Fruit fly (Drosophila melanogaster) whole organism, embryonic: Measurements from ENCODE around the gene ND-B17.2.
A peak's percentile ranks its signal among the peaks of the same experiment; 100 is the strongest.

ENCODE experiments used
- Atf-2 ChIP-seq: fragments of 200-800 bp; sonication (Bioruptor generic); optimal IDR thresholded peaks from 2 replicates; lab custom pipeline; 2016; ENCODE audit warnings: missing biosample characterization, missing genetic modification characterization
- BEAF-32 ChIP-seq: fragments of 200-800 bp; sonication (Bioruptor generic); optimal IDR thresholded peaks from 3 replicates; lab custom pipeline; 2017; ENCODE audit warnings: missing biosample characterization, missing genetic modification characterization, mild to moderate bottlenecking, moderate library complexity, missing genetic modification reagents
- Bgb ChIP-seq: fragments of 200-800 bp; sonication (Bioruptor generic); IDR thresholded peaks from 2 replicates; pipeline ENCODE4 v1.3.6; 2022; ENCODE audit warnings: missing biosample characterization, missing genetic modification characterization; ENCODE audit not compliant: partially characterized antibody
- BtbVII ChIP-seq: fragments of 200-800 bp; sonication (Bioruptor generic); optimal IDR thresholded peaks from 3 replicates; lab custom pipeline; 2017; ENCODE audit warnings: missing biosample characterization, mild to moderate bottlenecking, missing genetic modification characterization
- CG1024 ChIP-seq: fragments of 200-800 bp; sonication (Bioruptor generic); IDR thresholded peaks from 2 replicates; pipeline ENCODE4 v1.3.6; 2022; ENCODE audit warnings: missing biosample characterization, missing genetic modification characterization
- CG10565 ChIP-seq: fragments of 200-800 bp; sonication (Bioruptor generic); optimal IDR thresholded peaks from 3 replicates; lab custom pipeline; 2016; ENCODE audit warnings: missing biosample characterization, mild to moderate bottlenecking, missing genetic modification characterization
- CG1233 ChIP-seq: fragments of 200-800 bp; sonication (Bioruptor generic); optimal IDR thresholded peaks from 4 replicates; lab custom pipeline; 2018; ENCODE audit warnings: missing biosample characterization, mild to moderate bottlenecking, missing genetic modification characterization
- CG12391 ChIP-seq: fragments of 200-800 bp; sonication (Bioruptor generic); optimal IDR thresholded peaks from 3 replicates; lab custom pipeline; 2018; ENCODE audit warnings: missing biosample characterization, mild to moderate bottlenecking, missing genetic modification characterization, moderate library complexity
- CG12769 ChIP-seq: fragments of 200-800 bp; sonication (Bioruptor generic); optimal IDR thresholded peaks from 2 replicates; lab custom pipeline; 2019; ENCODE audit warnings: missing biosample characterization, mild to moderate bottlenecking, missing genetic modification characterization, moderate library complexity
- CG13424 ChIP-seq: fragments of 200-800 bp; sonication (Bioruptor generic); optimal IDR thresholded peaks from 2 replicates; lab custom pipeline; 2019; ENCODE audit warnings: missing biosample characterization, mild to moderate bottlenecking, missing genetic modification characterization, moderate library complexity
- CG16813 ChIP-seq: fragments of 200-800 bp; sonication (Bioruptor generic); IDR thresholded peaks from 3 replicates; pipeline ENCODE4 v1.3.6; 2022; ENCODE audit warnings: missing biosample characterization, missing genetic modification characterization; ENCODE audit not compliant: partially characterized antibody
- CG2120 ChIP-seq: fragments of 200-800 bp; sonication (Bioruptor generic); optimal IDR thresholded peaks from 3 replicates; lab custom pipeline; 2016; ENCODE audit warnings: missing biosample characterization, missing genetic modification characterization
- CG32767 ChIP-seq: fragments of 200-800 bp; sonication (Bioruptor generic); IDR thresholded peaks from 2 replicates; pipeline ENCODE4 v1.3.6; 2022; ENCODE audit warnings: missing biosample characterization, missing genetic modification characterization
- CG3407 ChIP-seq: fragments of 200-800 bp; sonication (Bioruptor generic); optimal IDR thresholded peaks from 2 replicates; lab custom pipeline; 2018; ENCODE audit warnings: missing biosample characterization, mild to moderate bottlenecking, missing genetic modification characterization
- CG34224 ChIP-seq: fragments of 200-800 bp; sonication (Bioruptor generic); IDR thresholded peaks from 3 replicates; pipeline ENCODE4 v1.3.6; 2022; ENCODE audit warnings: missing biosample characterization, missing genetic modification characterization; ENCODE audit not compliant: partially characterized antibody
- CG34422 ChIP-seq: fragments of 200-800 bp; sonication (Bioruptor generic); IDR thresholded peaks from 3 replicates; pipeline ENCODE4 v1.3.6; 2022; ENCODE audit warnings: missing biosample characterization, missing genetic modification characterization
- CG4404 ChIP-seq: fragments of 200-800 bp; sonication (Bioruptor generic); IDR thresholded peaks from 2 replicates; pipeline ENCODE4 v1.3.6; 2022; ENCODE audit warnings: missing biosample characterization, missing genetic modification characterization
- CG6654 ChIP-seq: fragments of 200-800 bp; sonication (Bioruptor generic); optimal IDR thresholded peaks from 2 replicates; lab custom pipeline; 2017; ENCODE audit warnings: missing biosample characterization, mild to moderate bottlenecking, missing genetic modification characterization
- CG7556 ChIP-seq: fragments of 200-800 bp; sonication (Bioruptor generic); optimal IDR thresholded peaks from 2 replicates; lab custom pipeline; 2017; ENCODE audit warnings: missing biosample characterization, mild to moderate bottlenecking, missing genetic modification characterization
- CG9215 ChIP-seq: fragments of 200-800 bp; sonication (Bioruptor generic); IDR thresholded peaks from 2 replicates; pipeline ENCODE4 v1.3.6; 2022; ENCODE audit warnings: missing biosample characterization, missing genetic modification characterization
- Dip2 ChIP-seq: fragments of 200-800 bp; sonication (Bioruptor generic); IDR thresholded peaks from 2 replicates; pipeline ENCODE4 v1.3.6; 2022; ENCODE audit warnings: missing biosample characterization, missing genetic modification characterization
- E2f1 ChIP-seq: fragments of 200-800 bp; sonication (Bioruptor generic); IDR thresholded peaks from 2 replicates; pipeline ENCODE4 v1.3.6; 2022; ENCODE audit warnings: missing biosample characterization, missing genetic modification characterization
- Fer2 ChIP-seq: fragments of 200-800 bp; sonication (Bioruptor generic); optimal IDR thresholded peaks from 2 replicates; lab custom pipeline; 2018; ENCODE audit warnings: missing biosample characterization, mild to moderate bottlenecking, missing genetic modification characterization, moderate library complexity
- Gug ChIP-seq: fragments of 200-800 bp; sonication (Bioruptor generic); IDR thresholded peaks from 4 replicates; pipeline ENCODE4 v1.3.6; 2022; ENCODE audit warnings: missing biosample characterization, missing genetic modification characterization
- HLH4C ChIP-seq: fragments of 200-800 bp; sonication (Bioruptor generic); IDR thresholded peaks from 3 replicates; pipeline ENCODE4 v1.3.6; 2022; ENCODE audit warnings: missing biosample characterization, missing genetic modification characterization; ENCODE audit not compliant: partially characterized antibody
- Hand ChIP-seq: fragments of 200-800 bp; sonication (Bioruptor generic); optimal IDR thresholded peaks from 2 replicates; lab custom pipeline; 2017; ENCODE audit warnings: mild to moderate bottlenecking, missing biosample characterization, missing genetic modification reagents, missing genetic modification characterization
- Hmx ChIP-seq: fragments of 200-800 bp; sonication (Bioruptor generic); optimal IDR thresholded peaks from 2 replicates; lab custom pipeline; 2016; ENCODE audit warnings: missing biosample characterization, missing genetic modification characterization
- MESR4 ChIP-seq: fragments of 200-800 bp; sonication (Bioruptor generic); optimal IDR thresholded peaks from 2 replicates; lab custom pipeline; 2018; ENCODE audit warnings: missing biosample characterization, mild to moderate bottlenecking, missing genetic modification characterization, moderate library complexity
- MTF-1 ChIP-seq: fragments of 200-800 bp; sonication (Bioruptor generic); optimal IDR thresholded peaks from 2 replicates; lab custom pipeline; 2018; ENCODE audit warnings: missing biosample characterization, mild to moderate bottlenecking, missing genetic modification characterization, borderline replicate concordance
- Max ChIP-seq: fragments of 200-800 bp; sonication (Bioruptor generic); optimal IDR thresholded peaks from 2 replicates; lab custom pipeline; 2016; ENCODE audit warnings: missing biosample characterization, mild to moderate bottlenecking, missing genetic modification characterization
- Myb ChIP-seq: fragments of 200-800 bp; sonication (Bioruptor generic); optimal IDR thresholded peaks from 2 replicates; lab custom pipeline; 2016; ENCODE audit warnings: missing biosample characterization, missing genetic modification characterization
- Nf-YC ChIP-seq: fragments of 200-800 bp; optimal IDR thresholded peaks from 3 replicates; lab custom pipeline; 2019; ENCODE audit warnings: missing biosample characterization, mild to moderate bottlenecking, missing genetic modification characterization, moderate library complexity
- Rx ChIP-seq: fragments of 200-800 bp; sonication (Bioruptor generic); IDR thresholded peaks from 2 replicates; pipeline ENCODE4 v1.3.6; 2022; ENCODE audit warnings: missing biosample characterization, missing genetic modification characterization
- bsh ChIP-seq, 2 experiments: fragments of 200-800 bp; sonication (Bioruptor generic); optimal IDR thresholded peaks; 2 replicates each; lab custom pipeline; 2017 to 2018; ENCODE audit warnings: mild to moderate bottlenecking in 2 of 2, missing biosample characterization in 2 of 2, missing genetic modification characterization in 2 of 2, moderate library complexity in 1 of 2
- crp ChIP-seq, 2 experiments: fragments of 200-800 bp; sonication (Bioruptor generic); optimal IDR thresholded peaks; 2 replicates in 1 of 2; 3 replicates in 1 of 2; lab custom pipeline; 2017; ENCODE audit warnings: missing biosample characterization in 2 of 2, missing genetic modification characterization in 2 of 2, mild to moderate bottlenecking in 1 of 2, moderate library complexity in 1 of 2
- dpn ChIP-seq, 2 experiments: fragments of 200-800 bp; sonication (Bioruptor generic); optimal IDR thresholded peaks; 3 replicates each; lab custom pipeline; 2016; ENCODE audit warnings: missing biosample characterization in 2 of 2, missing genetic modification characterization in 2 of 2
- fd102C ChIP-seq: fragments of 200-800 bp; sonication (Bioruptor generic); optimal IDR thresholded peaks from 2 replicates; lab custom pipeline; 2018; ENCODE audit warnings: missing biosample characterization, mild to moderate bottlenecking, missing genetic modification characterization, moderate library complexity
- gcm2 ChIP-seq: fragments of 200-800 bp; sonication (Bioruptor generic); optimal IDR thresholded peaks from 2 replicates; lab custom pipeline; 2016; ENCODE audit warnings: missing biosample characterization, missing genetic modification characterization
- gfzf ChIP-seq: fragments of 200-800 bp; sonication (Bioruptor generic); optimal IDR thresholded peaks from 2 replicates; lab custom pipeline; 2016; ENCODE audit warnings: missing biosample characterization, mild to moderate bottlenecking, missing genetic modification characterization, moderate library complexity
- gro ChIP-seq: fragments of 200-800 bp; sonication (Bioruptor generic); optimal IDR thresholded peaks from 2 replicates; lab custom pipeline; 2016; ENCODE audit warnings: missing biosample characterization, missing genetic modification characterization
- gsb-n ChIP-seq: fragments of 200-800 bp; sonication (Bioruptor generic); optimal IDR thresholded peaks from 3 replicates; lab custom pipeline; 2018; ENCODE audit warnings: missing biosample characterization, mild to moderate bottlenecking, missing genetic modification characterization
- inv ChIP-seq: fragments of 200-800 bp; sonication (Bioruptor generic); IDR thresholded peaks from 2 replicates; pipeline ENCODE4 v1.3.6; 2022; ENCODE audit warnings: missing biosample characterization, missing genetic modification characterization; ENCODE audit not compliant: partially characterized antibody
- mam ChIP-seq: fragments of 200-800 bp; sonication (Bioruptor generic); optimal IDR thresholded peaks from 3 replicates; lab custom pipeline; 2016; ENCODE audit warnings: missing biosample characterization, missing genetic modification characterization
- shn ChIP-seq: fragments of 200-800 bp; sonication (Bioruptor generic); optimal IDR thresholded peaks from 3 replicates; lab custom pipeline; 2016; ENCODE audit warnings: missing biosample characterization, missing genetic modification characterization
- so ChIP-seq: fragments of 200-800 bp; sonication (Bioruptor generic); IDR thresholded peaks from 3 replicates; pipeline ENCODE4 v1.3.6; 2022; ENCODE audit warnings: missing biosample characterization, missing genetic modification characterization
- tgo ChIP-seq: fragments of 200-800 bp; sonication (Bioruptor generic); IDR thresholded peaks from 3 replicates; pipeline ENCODE4 v1.3.6; 2022; ENCODE audit warnings: missing biosample characterization, missing genetic modification characterization
- usp ChIP-seq: fragments of >200 bp; optimal IDR thresholded peaks from 2 replicates; lab custom pipeline; 2017; ENCODE audit warnings: missing biosample characterization, missing genetic modification characterization
- wor ChIP-seq: fragments of 200-800 bp; sonication (Bioruptor generic); IDR thresholded peaks from 2 replicates; pipeline ENCODE4 v1.3.6; 2022; ENCODE audit warnings: missing biosample characterization, missing genetic modification characterization
- zen ChIP-seq: fragments of 200-800 bp; sonication (Bioruptor generic); optimal IDR thresholded peaks from 3 replicates; lab custom pipeline; 2018; ENCODE audit warnings: missing biosample characterization, mild to moderate bottlenecking, missing genetic modification characterization, moderate library complexity
- zfh2 ChIP-seq: fragments of 200-800 bp; sonication (Bioruptor generic); optimal IDR thresholded peaks from 2 replicates; lab custom pipeline; 2016; ENCODE audit warnings: missing biosample characterization, missing genetic modification characterization

The ND-B17.2 gene

DNA sequence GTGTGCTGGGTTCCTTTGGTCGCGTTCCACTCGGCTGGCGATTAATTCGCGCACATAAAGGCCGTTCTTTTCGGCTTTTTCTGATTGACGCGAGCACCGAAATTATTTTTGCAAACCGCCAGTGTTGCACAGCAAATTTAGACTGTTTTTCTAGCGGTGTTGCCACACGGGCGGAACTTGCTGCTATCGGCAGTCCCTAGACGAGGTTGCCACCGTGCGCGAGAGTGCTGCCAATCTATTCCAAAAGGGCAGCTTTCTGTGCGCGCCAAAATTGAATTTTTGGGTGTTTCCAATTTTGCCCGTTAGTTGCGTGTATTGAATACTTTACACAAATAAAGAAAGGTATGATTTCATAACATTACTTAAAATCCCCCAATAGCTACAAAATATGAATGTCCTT is 5.3 kb upstream of the ND-B17.2 start, which contains the start of gene Drp1 (continued):
- TF ChIP-seq Bgb (GFP tag; lab: Robert Waterston, UW) (peak; percentile 86), zfh2 (GFP tag; lab: Kevin White, UChicago) (peak; percentile 71), gcm2 (no peak), CG13424 (peak; percentile 21), mam (peak; percentile 73), Atf-2 (peak; percentile 18), CG32767 (GFP tag; lab: Robert Waterston, UW) (no peak), Fer2 (tag; lab: Kevin White, UChicago) (no peak), HLH4C (GFP tag; lab: Robert Waterston, UW) (peak; percentile 57), so (GFP tag; lab: Robert Waterston, UW) (no peak), BEAF-32 (GFP tag; lab: Kevin White, UChicago) (peak; percentile 76), Nf-YC (tag; lab: Kevin White, UChicago) (no peak), shn (GFP tag; lab: Kevin White, UChicago) (peak; percentile 41), usp (no peak), Max (GFP tag; lab: Kevin White, UChicago) (no peak), MESR4 (peak; percentile 58), CG1024 (GFP tag; lab: Robert Waterston, UW) (no peak), gro (GFP tag; lab: Kevin White, UChicago) (peak; percentile 51), Dip2 (GFP tag; lab: Robert Waterston, UW) (no peak), Hmx (no peak), inv (GFP tag; lab: Robert Waterston, UW) (peak; percentile 57; the same call in 1 of the 2 replicates), gfzf (peak; percentile 27), MTF-1 (GFP tag; lab: Kevin White, UChicago) (no peak), bsh (GFP tag; optimal IDR thresholded peaks at IDR 0.05; lab: Kevin White, UChicago) (peak in 1 of 2 experiments; percentile 18), Hand (GFP tag; lab: Kevin White, UChicago) (no peak), CG12391 (tag; lab: Kevin White, UChicago) (peak; percentile 9), tgo (GFP tag; lab: Robert Waterston, UW) (no peak), BtbVII (GFP tag; lab: Kevin White, UChicago) (no peak), CG6654 (no peak), CG2120 (peak; percentile 83), CG1233 (GFP tag; lab: Kevin White, UChicago) (peak; percentile 6), gsb-n (tag; lab: Kevin White, UChicago) (no peak), zen (tag; lab: Kevin White, UChicago) (peak; percentile 16), CG3407 (GFP tag; lab: Kevin White, UChicago) (no peak), CG34422 (GFP tag; lab: Robert Waterston, UW) (peak; percentile 76), CG10565 (no peak), Rx (GFP tag; lab: Robert Waterston, UW) (no peak), CG4404 (no peak), CG12769 (tag; lab: Kevin White, UChicago) (no peak), dpn (GFP tag; optimal IDR thresholded peaks at IDR 0.05; lab: Kevin White, UChicago) (peak; percentile 70 to 74), Myb (peak; percentile 66), fd102C (GFP tag; lab: Kevin White, UChicago) (no peak), crp (GFP tag; optimal IDR thresholded peaks at IDR 0.05; lab: Kevin White, UChicago) (peak in 1 of 2 experiments; percentile 71), Gug (GFP tag; lab: Robert Waterston, UW) (peak; percentile 54; the same call in 1 of the 4 replicates), CG9215 (no peak; the same call in 1 of the 2 replicates), E2f1 (peak; percentile 36; the same call in 1 of the 2 replicates), wor (GFP tag; lab: Robert Waterston, UW) (no peak), CG34224 (GFP tag; lab: Robert Waterston, UW) (peak; percentile 63), CG7556 (no peak), CG16813 (GFP tag; lab: Robert Waterston, UW) (peak; percentile 75)
